Fruit fly (Drosophila melanogaster) whole organism, embryonic: ENCODE results near the gene mib1.

Source experiments
- ATbp ChIP-seq: fragments of 200-800 bp; sonication (Bioruptor generic); optimal IDR thresholded peaks from 2 replicates; lab custom pipeline; 2017; ENCODE audit warnings: missing biosample characterization, mild to moderate bottlenecking, missing genetic modification characterization, missing genetic modification reagents
- Bdp1 ChIP-seq: fragments of 200-800 bp; sonication (Bioruptor generic); optimal IDR thresholded peaks from 3 replicates; lab custom pipeline; 2016; ENCODE audit warnings: missing biosample characterization, missing genetic modification characterization
- Blimp-1 ChIP-seq: fragments of 200-800 bp; sonication (Bioruptor generic); optimal IDR thresholded peaks from 3 replicates; lab custom pipeline; 2018; ENCODE audit warnings: missing biosample characterization, missing genetic modification characterization, mild to moderate bottlenecking, moderate library complexity, missing genetic modification reagents
- CG11456 ChIP-seq: fragments of 200-800 bp; sonication (Bioruptor generic); IDR thresholded peaks from 3 replicates; pipeline ENCODE4 v1.3.6; 2022; ENCODE audit warnings: missing biosample characterization, missing genetic modification characterization
- CG12744 ChIP-seq: fragments of 200-800 bp; sonication (Bioruptor generic); optimal IDR thresholded peaks from 2 replicates; lab custom pipeline; 2016; ENCODE audit warnings: missing biosample characterization, missing genetic modification characterization
- CG18619 ChIP-seq: fragments of 200-800 bp; sonication (Bioruptor generic); optimal IDR thresholded peaks from 3 replicates; lab custom pipeline; 2017; ENCODE audit warnings: missing biosample characterization, mild to moderate bottlenecking, missing genetic modification characterization
- CG2712 ChIP-seq: fragments of 200-800 bp; optimal IDR thresholded peaks from 3 replicates; lab custom pipeline; 2019; ENCODE audit warnings: missing biosample characterization, mild to moderate bottlenecking, missing genetic modification characterization, moderate library complexity
- CG34224 ChIP-seq: fragments of 200-800 bp; sonication (Bioruptor generic); IDR thresholded peaks from 3 replicates; pipeline ENCODE4 v1.3.6; 2022; ENCODE audit warnings: missing biosample characterization, missing genetic modification characterization; ENCODE audit not compliant: partially characterized antibody
- CG4360 ChIP-seq: fragments of 200-800 bp; sonication (Bioruptor generic); IDR thresholded peaks from 2 replicates; pipeline ENCODE4 v1.3.6; 2022; ENCODE audit warnings: missing biosample characterization, missing genetic modification characterization
- CG5953 ChIP-seq: fragments of 200-800 bp; sonication (Bioruptor generic); IDR thresholded peaks from 2 replicates; pipeline ENCODE4 v1.3.6; 2022; ENCODE audit warnings: missing biosample characterization, missing genetic modification characterization
- CG6654 ChIP-seq: fragments of 200-800 bp; sonication (Bioruptor generic); optimal IDR thresholded peaks from 2 replicates; lab custom pipeline; 2017; ENCODE audit warnings: missing biosample characterization, mild to moderate bottlenecking, missing genetic modification characterization
- CG8478 ChIP-seq: fragments of >200 bp; optimal IDR thresholded peaks from 2 replicates; lab custom pipeline; 2018
- Camta ChIP-seq: fragments of 200-800 bp; sonication (Bioruptor generic); optimal IDR thresholded peaks from 2 replicates; lab custom pipeline; 2016; ENCODE audit warnings: missing biosample characterization, missing genetic modification characterization
- Dad ChIP-seq: fragments of 200-800 bp; sonication (Bioruptor generic); optimal IDR thresholded peaks from 3 replicates; lab custom pipeline; 2016; ENCODE audit warnings: missing biosample characterization, missing genetic modification characterization
- Dbx ChIP-seq: fragments of 200-800 bp; sonication (Bioruptor generic); IDR thresholded peaks from 3 replicates; pipeline ENCODE4 v1.3.6; 2022; ENCODE audit warnings: missing biosample characterization, missing genetic modification characterization
- Dref ChIP-seq: fragments of 200-800 bp; sonication (Bioruptor generic); IDR thresholded peaks from 2 replicates; pipeline ENCODE4 v1.3.6; 2022; ENCODE audit warnings: missing biosample characterization, missing genetic modification characterization
- Ets97D ChIP-seq: fragments of 200-800 bp; sonication (Bioruptor generic); optimal IDR thresholded peaks from 3 replicates; lab custom pipeline; 2016; ENCODE audit warnings: missing biosample characterization, missing genetic modification characterization
- HHEX ChIP-seq: fragments of 200-800 bp; sonication (Bioruptor generic); optimal IDR thresholded peaks from 3 replicates; lab custom pipeline; 2017; ENCODE audit warnings: missing biosample characterization, mild to moderate bottlenecking, missing genetic modification characterization, missing genetic modification reagents
- HLH3B ChIP-seq: fragments of 200-800 bp; sonication (Bioruptor generic); IDR thresholded peaks from 2 replicates; pipeline ENCODE4 v1.3.6; 2022; ENCODE audit warnings: missing biosample characterization, missing genetic modification characterization
- Hand ChIP-seq: fragments of 200-800 bp; sonication (Bioruptor generic); optimal IDR thresholded peaks from 2 replicates; lab custom pipeline; 2017; ENCODE audit warnings: mild to moderate bottlenecking, missing biosample characterization, missing genetic modification reagents, missing genetic modification characterization
- Hey ChIP-seq: fragments of 200-800 bp; sonication (Bioruptor generic); optimal IDR thresholded peaks from 3 replicates; lab custom pipeline; 2018; ENCODE audit warnings: missing biosample characterization, mild to moderate bottlenecking, missing genetic modification characterization
- Hr39 ChIP-seq: fragments of >200 bp; optimal IDR thresholded peaks from 2 replicates; lab custom pipeline; 2017
- Hr78 ChIP-seq, 2 experiments: fragments of 200-800 bp in 1 of 2; fragments of >200 bp in 1 of 2; sonication (Bioruptor generic) in 1 of 2; optimal IDR thresholded peaks; 2 replicates each; lab custom pipeline; 2017 to 2019; ENCODE audit warnings: missing biosample characterization in 2 of 2, missing genetic modification characterization in 2 of 2, mild to moderate bottlenecking in 1 of 2, moderate library complexity in 1 of 2
- MBD-R2 ChIP-seq: fragments of 200-800 bp; sonication (Bioruptor generic); IDR thresholded peaks from 2 replicates; pipeline ENCODE4 v1.3.6; 2022; ENCODE audit warnings: missing biosample characterization, missing genetic modification characterization
- Neu2 ChIP-seq: fragments of 200-800 bp; sonication (Bioruptor generic); optimal IDR thresholded peaks from 3 replicates; lab custom pipeline; 2016; ENCODE audit warnings: missing biosample characterization, missing genetic modification characterization, borderline replicate concordance
- Opbp ChIP-seq: fragments of 200-800 bp; sonication (Bioruptor generic); IDR thresholded peaks from 3 replicates; pipeline ENCODE4 v1.3.6; 2022; ENCODE audit warnings: missing biosample characterization, missing genetic modification characterization; ENCODE audit not compliant: partially characterized antibody
- Optix ChIP-seq: fragments of 200-800 bp; sonication (Bioruptor generic); IDR thresholded peaks from 3 replicates; pipeline ENCODE4 v1.3.6; 2022; ENCODE audit warnings: missing biosample characterization, missing genetic modification characterization
- Sry-δ ChIP-seq: fragments of 200-800 bp; sonication (Bioruptor generic); optimal IDR thresholded peaks from 2 replicates; lab custom pipeline; 2016; ENCODE audit warnings: missing biosample characterization, missing genetic modification characterization
- Vsx1 ChIP-seq: fragments of 200-800 bp; sonication (Bioruptor generic); optimal IDR thresholded peaks from 2 replicates; lab custom pipeline; 2017; ENCODE audit warnings: missing biosample characterization, mild to moderate bottlenecking, missing genetic modification characterization, missing genetic modification reagents
- aop ChIP-seq: fragments of 200-800 bp; sonication (Bioruptor generic); IDR thresholded peaks from 2 replicates; pipeline ENCODE4 v1.3.6; 2022; ENCODE audit warnings: missing biosample characterization, missing genetic modification characterization
- emc ChIP-seq: fragments of 200-800 bp; sonication (Bioruptor generic); optimal IDR thresholded peaks from 2 replicates; lab custom pipeline; 2016; ENCODE audit warnings: missing biosample characterization, missing genetic modification characterization
- en ChIP-seq: fragments of 200-800 bp; sonication (Bioruptor generic); optimal IDR thresholded peaks from 2 replicates; lab custom pipeline; 2016; ENCODE audit warnings: missing biosample characterization, missing genetic modification characterization
- fd102C ChIP-seq: fragments of 200-800 bp; sonication (Bioruptor generic); optimal IDR thresholded peaks from 2 replicates; lab custom pipeline; 2018; ENCODE audit warnings: missing biosample characterization, mild to moderate bottlenecking, missing genetic modification characterization, moderate library complexity
- grn ChIP-seq: fragments of 200-800 bp; sonication (Bioruptor generic); optimal IDR thresholded peaks from 3 replicates; lab custom pipeline; 2017; ENCODE audit warnings: missing biosample characterization, missing genetic modification characterization
- gsb-n ChIP-seq: fragments of 200-800 bp; sonication (Bioruptor generic); optimal IDR thresholded peaks from 3 replicates; lab custom pipeline; 2018; ENCODE audit warnings: missing biosample characterization, mild to moderate bottlenecking, missing genetic modification characterization
- ken ChIP-seq: fragments of 200-800 bp; sonication (Bioruptor generic); IDR thresholded peaks from 3 replicates; pipeline ENCODE4 v1.3.6; 2022; ENCODE audit warnings: missing biosample characterization, missing genetic modification characterization
- knrl ChIP-seq: fragments of 200-800 bp; sonication (Bioruptor generic); IDR thresholded peaks from 3 replicates; pipeline ENCODE4 v1.3.6; 2022; ENCODE audit warnings: missing biosample characterization, missing genetic modification characterization; ENCODE audit not compliant: partially characterized antibody
- nau ChIP-seq: fragments of 200-800 bp; sonication (Bioruptor generic); optimal IDR thresholded peaks from 3 replicates; lab custom pipeline; 2017; ENCODE audit warnings: missing biosample characterization, mild to moderate bottlenecking, missing genetic modification characterization, missing genetic modification reagents
- oc ChIP-seq: fragments of 200-800 bp; sonication (Bioruptor generic); optimal IDR thresholded peaks from 2 replicates; lab custom pipeline; 2018; ENCODE audit warnings: missing biosample characterization, mild to moderate bottlenecking, missing genetic modification characterization, moderate library complexity
- ro ChIP-seq: fragments of 200-800 bp; sonication (Bioruptor generic); IDR thresholded peaks from 2 replicates; pipeline ENCODE4 v1.3.6; 2022; ENCODE audit warnings: missing biosample characterization, missing genetic modification characterization
- sens-2 ChIP-seq: fragments of 200-800 bp; sonication (Bioruptor generic); IDR thresholded peaks from 2 replicates; pipeline ENCODE4 v1.3.6; 2022; ENCODE audit warnings: missing biosample characterization, missing genetic modification characterization
- stwl ChIP-seq: fragments of 200-800 bp; sonication (Bioruptor generic); optimal IDR thresholded peaks from 3 replicates; lab custom pipeline; 2018; ENCODE audit warnings: missing biosample characterization, mild to moderate bottlenecking, missing genetic modification characterization, moderate library complexity
- tgo ChIP-seq: fragments of 200-800 bp; sonication (Bioruptor generic); IDR thresholded peaks from 3 replicates; pipeline ENCODE4 v1.3.6; 2022; ENCODE audit warnings: missing biosample characterization, missing genetic modification characterization
- tll ChIP-seq, 2 experiments: fragments of 200-800 bp in 1 of 2; fragments of >200 bp in 1 of 2; sonication (Bioruptor generic) in 1 of 2; optimal IDR thresholded peaks; 2 replicates each; lab custom pipeline; 2017 to 2019; ENCODE audit warnings: missing biosample characterization in 2 of 2, missing genetic modification characterization in 2 of 2, mild to moderate bottlenecking in 1 of 2, moderate library complexity in 1 of 2
- trh ChIP-seq: fragments of 200-800 bp; sonication (Bioruptor generic); optimal IDR thresholded peaks from 2 replicates; lab custom pipeline; 2016; ENCODE audit warnings: missing biosample characterization, missing genetic modification characterization
- twi ChIP-seq: fragments of 200-800 bp; optimal IDR thresholded peaks from 2 replicates; lab custom pipeline; 2019; ENCODE audit warnings: missing biosample characterization, mild to moderate bottlenecking, missing genetic modification characterization, moderate library complexity
- wor ChIP-seq: fragments of 200-800 bp; sonication (Bioruptor generic); IDR thresholded peaks from 2 replicates; pipeline ENCODE4 v1.3.6; 2022; ENCODE audit warnings: missing biosample characterization, missing genetic modification characterization
- zen ChIP-seq: fragments of 200-800 bp; sonication (Bioruptor generic); optimal IDR thresholded peaks from 3 replicates; lab custom pipeline; 2018; ENCODE audit warnings: missing biosample characterization, mild to moderate bottlenecking, missing genetic modification characterization, moderate library complexity
- zfh1 ChIP-seq: fragments of 200-800 bp; sonication (Bioruptor generic); IDR thresholded peaks from 3 replicates; pipeline ENCODE4 v1.3.6; 2022; ENCODE audit warnings: missing biosample characterization, missing genetic modification characterization

mib1 gene

DNA sequence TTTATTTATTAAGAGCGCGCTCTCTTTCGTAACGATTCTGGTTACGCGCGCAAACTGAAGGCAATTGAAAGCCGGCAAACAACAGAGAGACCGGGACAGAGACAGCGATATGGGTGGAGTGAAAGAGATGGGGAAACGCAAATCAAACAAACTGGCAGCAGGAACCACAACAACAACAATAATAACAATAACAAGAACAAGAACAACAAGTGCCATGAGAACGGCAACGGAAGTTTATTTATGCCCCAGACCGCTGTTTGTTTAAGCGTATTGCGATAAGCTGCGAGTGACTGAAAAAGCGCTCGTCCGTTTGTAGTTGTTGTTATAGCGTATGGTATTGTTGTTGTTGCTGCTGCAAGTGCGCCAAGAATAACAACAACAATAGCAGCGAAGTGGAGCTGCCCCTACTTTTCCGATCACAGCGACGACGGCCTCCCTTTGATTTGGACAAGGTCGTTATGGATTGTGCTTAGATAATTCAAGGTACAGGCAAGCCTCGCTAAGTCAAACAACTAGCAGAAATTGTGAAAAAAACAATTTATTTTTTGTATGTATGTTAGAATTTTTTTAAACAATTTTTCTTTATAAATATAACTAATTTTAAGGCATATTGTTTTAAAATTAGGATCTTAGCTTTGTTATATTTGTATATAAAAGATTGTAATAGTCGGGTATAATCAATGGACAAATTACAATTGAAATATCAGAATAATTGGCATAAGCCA is 14.6 kb upstream of the mib1 start (continued):
- peak; percentile 97 for TF ChIP-seq CG4360 (GFP tag; lab: Robert Waterston, UW)
- peak; percentile 67 for TF ChIP-seq CG12744 (GFP tag; lab: Kevin White, UChicago)
- TF ChIP-seq ATbp (GFP tag; lab: Kevin White, UChicago), result peak; percentile 90
- no peak for TF ChIP-seq Hr78 (GFP tag; optimal IDR thresholded peaks at IDR 0.05; lab: Kevin White, UChicago)
- no peak; the same call in 1 of the 2 replicates for TF ChIP-seq CG5953 (GFP tag; lab: Robert Waterston, UW)
- TF ChIP-seq ro (GFP tag; lab: Robert Waterston, UW), result no peak
- peak; percentile 33 for TF ChIP-seq fd102C (GFP tag; lab: Kevin White, UChicago)
- TF ChIP-seq Optix (GFP tag; lab: Robert Waterston, UW), result peak; percentile 61; the same call in 1 of the 3 replicates
- TF ChIP-seq sens-2 (GFP tag; lab: Robert Waterston, UW), result 0 out of 2 replicates have a peak, but pooled peaks have one; percentile 36
- TF ChIP-seq Camta (GFP tag; lab: Kevin White, UChicago), result peak; percentile 55
- TF ChIP-seq twi (tag; lab: Kevin White, UChicago), result peak; percentile 51
- TF ChIP-seq MBD-R2, result no peak
- peak; percentile 82 for TF ChIP-seq Vsx1 (GFP tag; lab: Kevin White, UChicago)
- TF ChIP-seq CG6654 (GFP tag; lab: Kevin White, UChicago), result no peak
- TF ChIP-seq tgo (GFP tag; lab: Robert Waterston, UW), result peak; percentile 41; the same call in 1 of the 3 replicates
- TF ChIP-seq CG18619, result peak; percentile 54
- no peak for TF ChIP-seq wor (GFP tag; lab: Robert Waterston, UW)
- no peak for TF ChIP-seq Dref
- no peak for TF ChIP-seq ken (GFP tag; lab: Robert Waterston, UW)
- 0 out of 3 replicates have a peak, but pooled peaks have one; percentile 30 for TF ChIP-seq Opbp
- TF ChIP-seq Neu2 (GFP tag; lab: Kevin White, UChicago), result no peak
- peak; percentile 47 for TF ChIP-seq oc (tag; lab: Kevin White, UChicago)
- no peak for TF ChIP-seq emc (GFP tag; lab: Kevin White, UChicago)
- no peak for TF ChIP-seq trh
- TF ChIP-seq Blimp-1 (GFP tag; lab: Kevin White, UChicago), result peak; percentile 61
- peak; percentile 3 for TF ChIP-seq Hand (GFP tag; lab: Kevin White, UChicago)
- TF ChIP-seq CG2712, result peak; percentile 53
- TF ChIP-seq Dad, result peak; percentile 32
- TF ChIP-seq grn (GFP tag; lab: Kevin White, UChicago), result peak; percentile 80
- no peak for TF ChIP-seq aop
- no peak for TF ChIP-seq Hr39 (lab: Kevin White, UChicago)
- no peak for TF ChIP-seq Ets97D (GFP tag; lab: Kevin White, UChicago)
- peak; percentile 59 for TF ChIP-seq Bdp1 (GFP tag; lab: Kevin White, UChicago)
- TF ChIP-seq gsb-n (tag; lab: Kevin White, UChicago), result peak; percentile 55
- no peak for TF ChIP-seq tll (GFP tag; optimal IDR thresholded peaks at IDR 0.05; lab: Kevin White, UChicago)
- no peak for TF ChIP-seq CG34224 (GFP tag; lab: Robert Waterston, UW)
- peak; percentile 37 for TF ChIP-seq en (GFP tag; lab: Kevin White, UChicago)
- no peak for TF ChIP-seq CG8478 (lab: Kevin White, UChicago)
- TF ChIP-seq Hey (tag; lab: Kevin White, UChicago), result peak; percentile 80
- peak; percentile 8 for TF ChIP-seq zen (tag; lab: Kevin White, UChicago)
- peak; percentile 65; the same call in 1 of the 2 replicates for TF ChIP-seq HLH3B (GFP tag; lab: Robert Waterston, UW)
- no peak for TF ChIP-seq knrl (GFP tag; lab: Robert Waterston, UW)
- TF ChIP-seq Sry-δ (GFP tag; lab: Kevin White, UChicago), result peak; percentile 12
- no peak for TF ChIP-seq stwl (tag; lab: Kevin White, UChicago)
- TF ChIP-seq nau, result peak; percentile 75
- peak; percentile 54; the same call in 1 of the 3 replicates for TF ChIP-seq Dbx (GFP tag; lab: Robert Waterston, UW)
- peak; percentile 71; the same call in 1 of the 3 replicates for TF ChIP-seq CG11456 (GFP tag; lab: Robert Waterston, UW)
- TF ChIP-seq HHEX (GFP tag; lab: Kevin White, UChicago), result peak; percentile 75
- TF ChIP-seq zfh1 (GFP tag; lab: Robert Waterston, UW), result peak; percentile 73; the same call in 2 of the 3 replicates
